Worm (Caenorhabditis elegans) whole organism, L3 larva: ENCODE measurements around the gene sur-5.

ENCODE experiments used
- ama-1 ChIP-seq: fragments of 150-350 bp; optimal IDR thresholded peaks from 2 replicates; lab custom pipeline; 2018
- pha-4 ChIP-seq: fragments of 150-350 bp; optimal IDR thresholded peaks from 2 replicates; lab custom pipeline; 2014; ENCODE audit warnings: missing biosample characterization, missing genetic modification reagents, missing genetic modification characterization
- sea-2 ChIP-seq: fragments of 150-350 bp; sonication (generic microtip); optimal IDR thresholded peaks from 4 replicates; lab custom pipeline; 2014; ENCODE audit warnings: missing biosample characterization, missing genetic modification reagents, missing genetic modification characterization
- unc-39 ChIP-seq: sonication (generic microtip); optimal IDR thresholded peaks from 4 replicates; lab custom pipeline; 2017; ENCODE audit warnings: missing biosample characterization, missing genetic modification characterization
- unc-62 ChIP-seq: fragments of 150-350 bp; sonication (generic microtip); optimal IDR thresholded peaks from 4 replicates; lab custom pipeline; 2014; ENCODE audit warnings: missing biosample characterization, missing genetic modification reagents, missing genetic modification characterization

DNA sequence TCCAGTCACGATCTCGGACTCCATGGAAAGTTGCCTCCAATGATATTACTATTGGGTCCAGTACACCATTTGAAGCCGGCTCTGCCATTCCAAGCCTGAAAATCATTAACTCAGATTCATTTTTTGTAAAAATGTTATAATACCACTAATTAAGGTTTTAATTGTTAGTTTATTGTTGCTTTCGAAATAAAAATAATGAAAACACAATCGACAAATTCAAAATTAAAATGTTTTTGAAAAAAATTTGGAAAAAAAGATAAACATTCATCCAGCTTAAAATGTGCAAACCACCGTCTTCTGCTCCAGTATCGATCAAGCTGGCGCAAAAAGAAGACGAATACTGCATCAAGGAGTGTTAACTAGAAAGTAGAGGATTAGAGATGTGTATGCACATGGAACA, 48.5 kb downstream of the sur-5 start, which contains the start of gene F46H5.5:
- no peak for TF ChIP-seq sea-2 (GFP tag; lab: Kevin White, UChicago)
- no peak for TF ChIP-seq unc-39
- no peak for TF ChIP-seq ama-1 (lab: Kevin White, UChicago)
- no peak for TF ChIP-seq unc-62 (GFP tag; lab: Kevin White, UChicago)
- no peak for TF ChIP-seq pha-4
